Fruit fly (Drosophila melanogaster) Kc167 (cell line): ENCODE measurements around the gene Ctl2.

Source experiments
- Myc ChIP-seq: fragments of >200 bp; optimal IDR thresholded peaks from 2 replicates; lab custom pipeline; 2017; ENCODE audit warnings: missing external identifiers
- Sin3A ChIP-seq: fragments of >200 bp; optimal IDR thresholded peaks from 2 replicates; lab custom pipeline; 2018; ENCODE audit warnings: missing external identifiers
- h ChIP-seq: fragments of >200 bp; optimal IDR thresholded peaks from 3 replicates; lab custom pipeline; 2018; ENCODE audit warnings: missing external identifiers
- insv ChIP-seq: fragments of >200 bp; optimal IDR thresholded peaks from 3 replicates; lab custom pipeline; 2018; ENCODE audit warnings: missing external identifiers
- psq ChIP-seq: fragments of >200 bp; optimal IDR thresholded peaks from 2 replicates; lab custom pipeline; 2017; ENCODE audit warnings: missing external identifiers
- ttk ChIP-seq: sonication (Bioruptor generic); optimal IDR thresholded peaks from 2 replicates; lab custom pipeline; 2017; ENCODE audit warnings: missing external identifiers

The Ctl2 gene

dm6 chr3R:29122817-29123611, at the start of gene Ctl2, which contains the start of gene yem:
TSS of gene Ctl2 (plus strand) at chr3R:29123370.
TSS of gene yem (minus strand) at chr3R:29122879.
- TF ChIP-seq h (lab: Kevin White, UChicago) = no peak
- TF ChIP-seq Sin3A = peak; percentile 70

dm6 chr3R:29074001-29074609, 49.1 kb upstream of the Ctl2 start:
- TF ChIP-seq ttk (no peak), Sin3A (no peak), insv (lab: Kevin White, UChicago) (no peak), psq (no peak), Myc (lab: Kevin White, UChicago) (no peak)

dm6 chr3R:29075631-29076398, 47.4 kb upstream of the Ctl2 start:
- TF ChIP-seq h (lab: Kevin White, UChicago) (no peak), psq (no peak), Myc (lab: Kevin White, UChicago) (no peak), ttk (no peak), Sin3A (no peak)

dm6 chr3R:29076609-29077008, 46.6 kb upstream of the Ctl2 start:
- TF ChIP-seq psq (no peak), insv (lab: Kevin White, UChicago) (no peak), ttk (no peak), h (lab: Kevin White, UChicago) (no peak)

- TF ChIP-seq insv (lab: Kevin White, UChicago) = no peak
- no peak for TF ChIP-seq Myc (lab: Kevin White, UChicago)
- TF ChIP-seq Sin3A = no peak
- no peak for TF ChIP-seq h (lab: Kevin White, UChicago)
- no peak for TF ChIP-seq psq
- TF ChIP-seq ttk = no peak
Measured at dm6 chr3R:29077572-29077971, 45.6 kb upstream of the Ctl2 start.

dm6 chr3R:29082034-29082433, 41.1 kb upstream of the Ctl2 start:
- TF ChIP-seq psq (no peak), insv (lab: Kevin White, UChicago) (no peak), Sin3A (no peak), ttk (no peak), Myc (lab: Kevin White, UChicago) (no peak), h (lab: Kevin White, UChicago) (no peak)

- TF ChIP-seq Myc (lab: Kevin White, UChicago) (no peak), ttk (no peak)
Measured at dm6 chr3R:29082511-29083296, 40.5 kb upstream of the Ctl2 start.

dm6 chr3R:29083459-29084457, 39.4 kb upstream of the Ctl2 start:
- TF ChIP-seq psq = no peak
- TF ChIP-seq Myc (lab: Kevin White, UChicago) = no peak
- TF ChIP-seq ttk = no peak
- TF ChIP-seq Sin3A = no peak
- no peak for TF ChIP-seq insv (lab: Kevin White, UChicago)
- no peak for TF ChIP-seq h (lab: Kevin White, UChicago)

- TF ChIP-seq psq (no peak), ttk (no peak), Sin3A (no peak), insv (lab: Kevin White, UChicago) (no peak), Myc (lab: Kevin White, UChicago) (no peak), h (lab: Kevin White, UChicago) (no peak)
Measured at dm6 chr3R:29086896-29087295, 36.3 kb upstream of the Ctl2 start.

- TF ChIP-seq insv (lab: Kevin White, UChicago) = no peak
- TF ChIP-seq Sin3A = no peak
- TF ChIP-seq ttk = no peak
- no peak for TF ChIP-seq psq
- no peak for TF ChIP-seq Myc (lab: Kevin White, UChicago)
- no peak for TF ChIP-seq h (lab: Kevin White, UChicago)
Measured at dm6 chr3R:29087302-29087782, 35.8 kb upstream of the Ctl2 start.

dm6 chr3R:29087926-29088487, 35.2 kb upstream of the Ctl2 start:
- TF ChIP-seq psq = no peak
- no peak for TF ChIP-seq Myc (lab: Kevin White, UChicago)
- TF ChIP-seq h (lab: Kevin White, UChicago) = no peak
- no peak for TF ChIP-seq Sin3A
- TF ChIP-seq ttk = no peak
- TF ChIP-seq insv (lab: Kevin White, UChicago) = no peak
